Worm (Caenorhabditis elegans): Measurements from ENCODE around the gene ZK616.61.

Gene ZK616.61

DNA sequence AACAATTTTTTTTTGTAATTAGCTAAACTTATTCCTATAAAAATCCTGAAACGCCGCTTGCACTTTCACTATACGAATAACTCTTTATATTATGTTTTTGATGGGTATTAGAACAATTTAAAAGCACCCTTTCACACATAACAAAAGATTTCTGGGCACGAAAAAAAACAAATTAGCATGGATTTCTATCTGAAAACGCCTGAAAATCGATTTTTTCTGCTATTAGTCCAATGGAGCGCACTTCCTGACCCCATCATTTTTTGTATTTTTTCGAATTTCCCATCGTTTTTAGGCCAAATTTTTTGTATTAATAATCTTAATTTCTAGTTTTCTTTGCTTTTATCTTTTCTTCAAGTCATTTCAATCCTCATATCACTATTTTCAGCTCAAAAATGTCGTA, 36.0 kb upstream of the ZK616.61 start, which contains the start of gene F41H10.3:
Gene F41H10.3 (plus strand): TSS at position 388 of the 400 bp plus-strand sequence.
- TF ChIP-seq nhr-47 (tag; optimal IDR thresholded peaks at IDR 0.05), result no peak
- TF ChIP-seq efl-1 (optimal IDR thresholded peaks at IDR 0.05), result peak in 1 of 2 experiments; percentile 6
- TF ChIP-seq efl-1 (GFP tag; optimal IDR thresholded peaks at IDR 0.05 in 1 of 2), result peak; percentile 4 to 59
- TF ChIP-seq irx-1 (tag; optimal IDR thresholded peaks at IDR 0.05), result peak; percentile 2

DNA sequence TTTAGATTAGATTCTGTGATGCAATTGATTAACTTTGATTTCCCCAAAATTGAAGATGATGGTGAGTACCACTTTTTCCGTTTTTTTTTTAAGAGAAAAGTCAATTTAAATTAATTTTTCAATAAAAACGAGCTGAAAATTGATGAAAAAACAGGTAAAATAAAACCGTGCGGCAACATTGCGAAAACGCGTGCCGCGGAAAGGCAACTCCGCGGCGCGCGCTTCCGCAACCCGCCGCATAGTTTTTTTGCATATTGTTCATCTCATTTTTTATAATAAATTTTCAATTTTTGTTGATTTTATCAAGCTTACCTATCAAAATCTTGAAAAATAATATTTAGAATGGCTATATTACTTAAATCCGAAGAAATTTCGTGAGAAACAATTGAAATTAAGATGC, 34.5 kb upstream of the ZK616.61 start:
- TF ChIP-seq nhr-47 (tag; optimal IDR thresholded peaks at IDR 0.05) (no peak), aha-1 (tag; optimal IDR thresholded peaks at IDR 0.05) (no peak), nhr-12 (tag; optimal IDR thresholded peaks at IDR 0.05) (no peak), zag-1 (tag; optimal IDR thresholded peaks at IDR 0.05) (no peak), zip-4 (GFP tag; optimal IDR thresholded peaks at IDR 0.05) (no peak)

DNA sequence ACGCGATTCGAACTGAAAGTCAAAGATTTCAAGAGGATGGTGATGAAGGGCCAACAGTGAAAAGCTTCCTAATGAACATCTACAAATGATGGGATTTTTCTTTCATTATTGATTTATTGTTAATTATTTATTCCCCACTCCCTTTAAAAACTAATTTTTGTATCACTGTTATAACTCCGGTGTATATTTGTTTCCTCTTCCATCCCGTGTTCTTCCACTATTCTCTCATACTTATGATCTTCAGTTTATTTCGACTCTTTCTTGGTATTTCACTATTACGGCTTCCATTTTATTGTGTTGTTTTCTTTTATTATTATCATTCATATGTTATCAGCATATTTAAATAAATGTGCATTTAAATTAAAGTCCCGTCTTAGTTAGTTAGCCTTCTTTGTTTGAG, 31.1 kb upstream of the ZK616.61 start:
- TF ChIP-seq F16B12.6 (tag; optimal IDR thresholded peaks at IDR 0.05) (no peak), ztf-11 (tag; optimal IDR thresholded peaks at IDR 0.05) (no peak), xbp-1 (tag; optimal IDR thresholded peaks at IDR 0.05) (no peak), efl-3 (GFP tag; optimal IDR thresholded peaks at IDR 0.05) (no peak)

DNA sequence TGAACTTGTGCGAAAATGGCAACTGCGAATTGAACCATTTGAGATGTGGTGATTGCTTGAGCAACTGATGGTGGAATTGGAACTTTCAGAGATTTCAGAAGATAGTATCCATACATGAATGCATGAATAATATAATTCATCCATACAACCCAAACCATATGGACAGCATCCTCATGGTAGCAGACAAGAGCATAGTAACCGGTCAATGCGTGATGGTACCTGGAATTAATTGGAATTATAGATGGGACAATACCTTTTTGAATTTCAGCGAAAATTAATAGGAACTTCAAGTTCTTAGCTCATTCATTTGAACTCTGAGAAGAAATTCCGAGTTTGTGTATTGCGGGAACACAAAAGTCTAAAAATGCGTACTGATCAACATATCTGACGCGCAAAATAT, 30.5 kb upstream of the ZK616.61 start:
- TF ChIP-seq hlh-17 (GFP tag; optimal IDR thresholded peaks at IDR 0.05; ENCODE audit: borderline replicate concordance) (no peak), C34B4.2 (tag; optimal IDR thresholded peaks at IDR 0.05) (no peak), nhr-84 (tag; optimal IDR thresholded peaks at IDR 0.05) (no peak), lin-39 (tag; optimal IDR thresholded peaks at IDR 0.05) (no peak), tlp-1 (tag; optimal IDR thresholded peaks at IDR 0.05) (no peak), lin-14 (GFP tag; optimal IDR thresholded peaks at IDR 0.05) (no peak), ceh-90 (tag; optimal IDR thresholded peaks at IDR 0.05) (no peak), aly-2 (tag; optimal IDR thresholded peaks at IDR 0.05) (no peak), ceh-82 (tag; optimal IDR thresholded peaks at IDR 0.05) (no peak), nhr-12 (tag; optimal IDR thresholded peaks at IDR 0.05) (no peak), elt-3 (tag; optimal IDR thresholded peaks at IDR 0.05) (no peak)

DNA sequence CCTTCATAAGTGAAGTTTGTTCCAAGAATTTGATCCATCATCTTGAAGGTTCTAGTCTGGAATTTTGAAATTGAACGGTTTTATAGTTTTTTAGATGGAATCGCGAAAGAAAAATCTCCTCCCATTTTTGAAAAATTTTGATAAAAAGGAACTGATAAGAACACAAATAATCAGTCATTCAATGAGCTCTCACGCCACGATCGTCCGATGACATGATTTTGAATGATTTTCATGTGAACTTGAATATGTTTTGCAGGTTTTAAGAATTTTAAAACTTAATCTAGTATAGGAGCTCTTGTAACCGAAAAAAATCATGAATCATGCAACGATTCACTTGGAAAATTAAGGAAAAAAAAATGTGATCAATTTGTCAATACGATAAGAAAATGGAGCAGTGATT, 28.4 kb upstream of the ZK616.61 start, which contains the start of gene elo-5:
Gene elo-5 (minus strand): TSS at position 56 of the 400 bp plus-strand sequence.
- TF ChIP-seq unc-86 (tag; optimal IDR thresholded peaks at IDR 0.05), result no peak
- TF ChIP-seq snpc-4 (tag; optimal IDR thresholded peaks at IDR 0.05), result no peak
- peak; percentile 55 for TF ChIP-seq elt-2 (tag; optimal IDR thresholded peaks at IDR 0.05)
- TF ChIP-seq dsc-1 (tag; optimal IDR thresholded peaks at IDR 0.05), result no peak

DNA sequence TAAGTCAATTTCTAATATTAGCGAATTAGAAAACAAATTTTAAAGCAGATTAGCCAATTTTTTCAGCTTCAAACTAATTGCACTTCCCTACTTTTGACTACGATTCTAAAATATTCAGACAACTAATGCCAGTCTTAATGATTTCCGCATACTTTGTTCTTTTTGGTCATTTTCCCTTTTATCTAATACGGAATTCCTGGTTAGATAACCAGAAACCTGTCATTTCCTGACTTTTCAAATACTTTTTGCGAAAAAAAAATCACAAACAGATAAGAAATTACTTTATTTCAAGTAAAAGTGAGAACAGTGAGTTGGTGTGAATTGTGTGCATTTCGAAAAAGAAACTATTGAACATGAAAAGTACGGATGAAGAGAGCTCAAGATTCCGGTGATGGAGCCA, 25.3 kb upstream of the ZK616.61 start:
- TF ChIP-seq sox-4 (tag; optimal IDR thresholded peaks at IDR 0.05), result no peak
- TF ChIP-seq elt-2 (tag; optimal IDR thresholded peaks at IDR 0.05), result peak; percentile 61

DNA sequence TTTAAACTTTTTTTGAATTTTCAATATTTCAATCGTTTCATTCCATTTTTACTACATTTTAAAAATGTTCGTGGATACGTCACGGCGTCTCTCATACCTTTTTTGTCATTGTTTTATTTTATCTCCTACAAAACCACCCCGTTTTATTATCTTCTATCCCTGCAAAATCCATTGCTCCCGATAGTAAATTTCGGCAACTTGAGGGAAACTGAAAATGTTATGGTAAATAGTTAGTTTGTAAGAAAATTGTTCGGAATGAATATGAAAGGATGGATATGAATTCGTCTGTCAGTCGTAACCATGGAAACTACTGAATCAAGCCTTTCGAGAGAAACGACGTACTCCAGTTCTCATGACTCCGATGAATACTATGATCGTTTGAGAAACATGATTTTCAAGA, 24.1 kb upstream of the ZK616.61 start, which contains the start of gene F41H10.2:
Gene F41H10.2 (plus strand): TSS at position 301 of the 400 bp plus-strand sequence.
- no peak for TF ChIP-seq efl-1 (optimal IDR thresholded peaks at IDR 0.05)
- peak in 1 of 2 experiments; percentile 82 for TF ChIP-seq efl-1 (GFP tag; optimal IDR thresholded peaks at IDR 0.05 in 1 of 2)
- no peak for TF ChIP-seq nhr-90 (tag; optimal IDR thresholded peaks at IDR 0.05; ENCODE audit: poor library complexity)

DNA sequence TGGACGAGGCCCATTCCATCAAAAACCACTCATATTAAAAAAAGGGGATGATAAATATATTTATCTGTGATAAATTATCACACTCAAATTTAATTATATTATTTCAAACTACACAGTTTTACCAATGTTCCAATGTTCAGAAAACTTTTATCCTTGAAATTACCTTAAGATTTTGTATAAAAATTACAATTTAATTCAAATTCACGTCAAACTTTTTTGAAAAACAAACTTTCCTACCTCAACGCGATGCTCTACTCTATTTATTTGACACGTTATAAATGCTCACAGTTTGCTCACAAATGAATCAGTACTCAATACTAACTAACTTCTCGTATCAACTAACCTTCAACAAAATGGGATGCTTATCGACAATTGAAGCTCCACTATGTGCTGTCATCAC, 22.8 kb upstream of the ZK616.61 start, which contains the start of gene F41H10.1:
Gene F41H10.1 (plus strand): TSS at position 301 of the 400 bp plus-strand sequence.
- TF ChIP-seq nhr-11 (tag; optimal IDR thresholded peaks at IDR 0.05) (no peak), vab-15 (tag; optimal IDR thresholded peaks at IDR 0.05) (no peak), nhr-77 (tag; optimal IDR thresholded peaks at IDR 0.05) (no peak), ceh-82 (tag; optimal IDR thresholded peaks at IDR 0.05) (no peak), lin-14 (GFP tag; optimal IDR thresholded peaks at IDR 0.05) (no peak), zip-4 (GFP tag; optimal IDR thresholded peaks at IDR 0.05) (no peak), efl-1 (optimal IDR thresholded peaks at IDR 0.05) (no peak), efl-1 (GFP tag; optimal IDR thresholded peaks at IDR 0.05 in 1 of 2) (no peak), pqm-1 (tag; optimal IDR thresholded peaks at IDR 0.05) (no peak), zag-1 (tag; optimal IDR thresholded peaks at IDR 0.05) (no peak), sptf-1 (tag; optimal IDR thresholded peaks at IDR 0.05) (no peak), elt-3 (tag; optimal IDR thresholded peaks at IDR 0.05) (no peak), lir-3 (tag; optimal IDR thresholded peaks at IDR 0.05; ENCODE audit: poor library complexity) (no peak), ama-1 (optimal IDR thresholded peaks at IDR 0.05) (no peak), elt-2 (tag; optimal IDR thresholded peaks at IDR 0.05) (no peak), ztf-4 (tag; optimal IDR thresholded peaks at IDR 0.05) (no peak), lin-13 (GFP tag; optimal IDR thresholded peaks at IDR 0.05) (no peak)

Data from whole organism, L1 larva.